Fruit fly (Drosophila melanogaster) whole organism, wandering third instar larva: Measurements from ENCODE around the gene CG9328.

Source experiments
- Abd-B ChIP-seq: fragments of >200 bp; optimal IDR thresholded peaks from 2 replicates; lab custom pipeline; 2017; ENCODE audit warnings: missing biosample characterization, missing genetic modification characterization
- Dfd ChIP-seq: fragments of >200 bp; optimal IDR thresholded peaks from 2 replicates; lab custom pipeline; 2017; ENCODE audit warnings: missing biosample characterization, missing genetic modification characterization
- Sp1 ChIP-seq: fragments of 200-800 bp; sonication (Bioruptor generic); optimal IDR thresholded peaks from 3 replicates; lab custom pipeline; 2019; ENCODE audit warnings: missing biosample characterization, mild to moderate bottlenecking, missing genetic modification characterization, moderate library complexity

dm6 chr2L:20844381-20844780 lies 46.9 kb downstream of the CG9328 start:
- TF ChIP-seq Sp1 (GFP tag; lab: Kevin White, UChicago), result no peak
- no peak for TF ChIP-seq Dfd (GFP tag; lab: Kevin White, UChicago)
- no peak for TF ChIP-seq Abd-B (GFP tag; lab: Kevin White, UChicago)
